Fruit fly (Drosophila melanogaster): ENCODE results near the gene CG15731.

The CG15731 gene

DNA sequence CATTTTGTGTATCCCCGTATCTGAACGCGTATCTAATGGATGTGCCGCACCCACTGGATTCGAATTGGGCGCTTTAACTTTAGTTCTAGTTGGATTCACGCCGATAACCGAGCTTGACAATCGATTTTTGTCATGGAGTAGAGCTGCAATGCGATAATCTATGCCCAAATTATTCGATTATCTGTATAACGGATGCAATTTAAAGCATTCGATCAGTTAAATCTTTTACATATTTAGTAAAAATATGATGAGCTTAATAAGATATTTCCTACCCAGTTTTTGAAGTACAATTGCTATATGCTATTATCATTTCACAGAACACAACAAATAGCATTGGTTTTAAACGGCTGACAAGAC, 9.7 kb upstream of the CG15731 start (continued):
- no peak for TF ChIP-seq gsb (GFP tag; IDR thresholded peaks at IDR 0.05)

dm6 chrX:12466541-12467240, 9.1 kb upstream of the CG15731 start:
- TF ChIP-seq CTCF (GFP tag; optimal IDR thresholded peaks at IDR 0.05) (no peak), gem (tag; optimal IDR thresholded peaks at IDR 0.05) (peak; percentile 68), CG9215 (GFP tag; IDR thresholded peaks at IDR 0.05) (no peak), CG30431 (GFP tag; optimal IDR thresholded peaks at IDR 0.05) (no peak), CG2199 (GFP tag; IDR thresholded peaks at IDR 0.05) (no peak), Blimp-1 (GFP tag; optimal IDR thresholded peaks at IDR 0.05) (peak; percentile 23), zf30C (GFP tag; optimal IDR thresholded peaks at IDR 0.05) (no peak), Meics (GFP tag; optimal IDR thresholded peaks at IDR 0.05) (peak; percentile 63), Hmr (GFP tag; optimal IDR thresholded peaks at IDR 0.05) (peak; percentile 54), klu (GFP tag; IDR thresholded peaks at IDR 0.05) (no peak), fd102C (GFP tag; optimal IDR thresholded peaks at IDR 0.05) (no peak), Mad (GFP tag; optimal IDR thresholded peaks at IDR 0.05) (peak; percentile 18), Poxn (GFP tag; IDR thresholded peaks at IDR 0.05) (no peak), CG2889 (GFP tag; IDR thresholded peaks at IDR 0.05) (no peak), ranshi (GFP tag; IDR thresholded peaks at IDR 0.05) (no peak), CG12659 (GFP tag; optimal IDR thresholded peaks at IDR 0.05) (peak; percentile 41), Hr3 (GFP tag; optimal IDR thresholded peaks at IDR 0.05) (peak; percentile 17), CG1647 (GFP tag; optimal IDR thresholded peaks at IDR 0.05) (peak; percentile 38), her (GFP tag; optimal IDR thresholded peaks at IDR 0.05) (no peak), Nf-YC (tag; optimal IDR thresholded peaks at IDR 0.05) (peak; percentile 39), Bteb2 (GFP tag; optimal IDR thresholded peaks at IDR 0.05) (peak; percentile 34), Elba2 (GFP tag; optimal IDR thresholded peaks at IDR 0.05) (peak; percentile 82), jing (GFP tag; optimal IDR thresholded peaks at IDR 0.05) (no peak), CG14667 (GFP tag; IDR thresholded peaks at IDR 0.05) (no peak), sr (GFP tag; IDR thresholded peaks at IDR 0.05) (no peak), Fer3 (tag; optimal IDR thresholded peaks at IDR 0.05) (peak; percentile 2), CG6854 (GFP tag; optimal IDR thresholded peaks at IDR 0.05) (peak; percentile 44), CG16779 (GFP tag; IDR thresholded peaks at IDR 0.05) (no peak), Usf (GFP tag; optimal IDR thresholded peaks at IDR 0.05) (no peak), nerfin-1 (tag; optimal IDR thresholded peaks at IDR 0.05) (peak; percentile 52), CG10147 (GFP tag; optimal IDR thresholded peaks at IDR 0.05) (peak; percentile 56), CG4282 (GFP tag; optimal IDR thresholded peaks at IDR 0.05) (no peak), CG4854 (GFP tag; optimal IDR thresholded peaks at IDR 0.05) (peak; percentile 22), fd96Cb (tag; optimal IDR thresholded peaks at IDR 0.05) (peak; percentile 48), Hsf (GFP tag; optimal IDR thresholded peaks at IDR 0.05) (peak; percentile 35), Adf1 (GFP tag; IDR thresholded peaks at IDR 0.05) (no peak), CG17912 (GFP tag; optimal IDR thresholded peaks at IDR 0.05) (no peak), CG3281 (GFP tag; optimal IDR thresholded peaks at IDR 0.05) (peak; percentile 61), Hey (tag; optimal IDR thresholded peaks at IDR 0.05) (no peak), Ptx1 (GFP tag; IDR thresholded peaks at IDR 0.05) (no peak), CG13894 (tag; optimal IDR thresholded peaks at IDR 0.05) (no peak), CG6272 (GFP tag; IDR thresholded peaks at IDR 0.05) (no peak), zen2 (GFP tag; IDR thresholded peaks at IDR 0.05; ENCODE audit: partially characterized antibody) (no peak), E2f1 (GFP tag; IDR thresholded peaks at IDR 0.05) (peak; percentile 22; the same call in 1 of the 2 replicates), Oaz (GFP tag; IDR thresholded peaks at IDR 0.05) (no peak), H2.0 (GFP tag; IDR thresholded peaks at IDR 0.05) (no peak), sd (tag; optimal IDR thresholded peaks at IDR 0.05) (no peak), pnt (GFP tag; optimal IDR thresholded peaks at IDR 0.05) (peak; percentile 22), vvl (GFP tag; IDR thresholded peaks at IDR 0.05) (peak; percentile 33; the same call in 1 of the 2 replicates)
